Fruit fly (Drosophila melanogaster) whole organism, embryonic: ENCODE data around the gene CG31365.

Experiments
- Abd-B ChIP-seq: fragments of 200-800 bp; sonication (Bioruptor generic); optimal IDR thresholded peaks from 2 replicates; lab custom pipeline; 2018; ENCODE audit warnings: missing biosample characterization, mild to moderate bottlenecking, missing genetic modification characterization, moderate library complexity
- CG11247 ChIP-seq: fragments of 200-800 bp; sonication (Bioruptor generic); IDR thresholded peaks from 2 replicates; pipeline ENCODE4 v1.3.6; 2022; ENCODE audit warnings: missing biosample characterization, missing genetic modification characterization
- CG14441 ChIP-seq: fragments of 200-800 bp; sonication (Bioruptor generic); IDR thresholded peaks from 2 replicates; pipeline ENCODE4 v1.3.6; 2022; ENCODE audit warnings: missing biosample characterization, missing genetic modification characterization
- CG16863 ChIP-seq: fragments of 200-800 bp; sonication (Bioruptor generic); optimal IDR thresholded peaks from 3 replicates; lab custom pipeline; 2016; ENCODE audit warnings: missing biosample characterization, missing genetic modification characterization
- CG2120 ChIP-seq: fragments of 200-800 bp; sonication (Bioruptor generic); optimal IDR thresholded peaks from 3 replicates; lab custom pipeline; 2016; ENCODE audit warnings: missing biosample characterization, missing genetic modification characterization
- CG2129 ChIP-seq: fragments of 200-800 bp; sonication (Bioruptor generic); IDR thresholded peaks from 2 replicates; pipeline ENCODE4 v1.3.6; 2022; ENCODE audit warnings: missing biosample characterization, missing genetic modification characterization; ENCODE audit not compliant: partially characterized antibody
- Hr39 ChIP-seq: fragments of >200 bp; optimal IDR thresholded peaks from 2 replicates; lab custom pipeline; 2017
- PHDP ChIP-seq: fragments of 200-800 bp; sonication (Bioruptor generic); optimal IDR thresholded peaks from 3 replicates; lab custom pipeline; 2018; ENCODE audit warnings: missing biosample characterization, mild to moderate bottlenecking, missing genetic modification characterization, moderate library complexity
- bab2 ChIP-seq: fragments of 200-800 bp; sonication (Bioruptor generic); optimal IDR thresholded peaks from 2 replicates; lab custom pipeline; 2016; ENCODE audit warnings: missing biosample characterization, missing genetic modification characterization
- eyg ChIP-seq: fragments of 200-800 bp; sonication (Bioruptor generic); optimal IDR thresholded peaks from 3 replicates; lab custom pipeline; 2016; ENCODE audit warnings: missing biosample characterization, missing genetic modification characterization
- lbe ChIP-seq: fragments of 200-800 bp; sonication (Bioruptor generic); optimal IDR thresholded peaks from 2 replicates; lab custom pipeline; 2016; ENCODE audit warnings: missing biosample characterization, mild to moderate bottlenecking, missing genetic modification characterization

dm6 chr3R:23167507-23168324, 41.5 kb upstream of the CG31365 start, which contains the start of gene Irk1:
- TF ChIP-seq CG2129 (no peak), CG11247 (no peak), eyg (no peak), CG16863 (GFP tag; lab: Kevin White, UChicago) (no peak), bab2 (no peak), CG2120 (GFP tag; lab: Kevin White, UChicago) (peak; percentile 35), lbe (no peak), PHDP (tag; lab: Kevin White, UChicago) (no peak), CG14441 (no peak), Hr39 (lab: Kevin White, UChicago) (no peak), Abd-B (GFP tag; lab: Kevin White, UChicago) (no peak)
